Fruit fly (Drosophila melanogaster): ENCODE results near the gene CG32284.
A peak's percentile ranks its signal among the peaks of the same experiment; 100 is the strongest.

CG32284 gene

DNA sequence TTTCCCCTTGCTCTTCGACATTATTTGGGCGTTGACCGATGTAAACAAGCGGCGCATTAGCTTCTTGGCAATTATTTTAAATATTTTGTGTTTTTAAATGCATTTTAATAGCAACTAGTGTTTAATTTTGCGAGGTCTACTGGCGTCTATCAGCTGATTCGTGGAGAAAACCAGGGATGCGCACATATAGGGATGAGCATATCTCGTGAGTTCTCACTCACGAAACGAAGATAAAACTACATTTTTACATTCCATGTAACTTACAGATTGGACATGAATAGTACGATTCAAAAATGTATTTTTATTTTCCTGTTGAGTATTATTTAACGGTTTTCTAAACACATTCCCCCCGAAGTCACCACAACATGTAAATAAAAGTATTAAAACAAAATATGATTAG lies 11.0 kb downstream of the CG32284 start, which contains the start of gene CG14966 (continued):
- TF ChIP-seq bbx (GFP tag; IDR thresholded peaks at IDR 0.05; ENCODE audit: partially characterized antibody) = peak; percentile 96
- TF ChIP-seq CG12659 (GFP tag; optimal IDR thresholded peaks at IDR 0.05) = peak; percentile 62
- no peak for TF ChIP-seq Ssrp (tag; optimal IDR thresholded peaks at IDR 0.05)
- TF ChIP-seq Rfx (GFP tag; IDR thresholded peaks at IDR 0.05) = peak; percentile 73
- peak; percentile 88 for TF ChIP-seq sens (GFP tag)
- TF ChIP-seq Hey (tag; optimal IDR thresholded peaks at IDR 0.05) = no peak
- no peak for TF ChIP-seq CG15011 (GFP tag; optimal IDR thresholded peaks at IDR 0.05)
- TF ChIP-seq CG9932 (GFP tag; IDR thresholded peaks at IDR 0.05) = peak; percentile 78
- peak; percentile 33 for TF ChIP-seq fu2 (GFP tag; optimal IDR thresholded peaks at IDR 0.05)
- TF ChIP-seq Mes4 (GFP tag; optimal IDR thresholded peaks at IDR 0.05) = no peak
- peak; percentile 6 for TF ChIP-seq CG9817 (tag; optimal IDR thresholded peaks at IDR 0.05)
- TF ChIP-seq Six4 (GFP tag; optimal IDR thresholded peaks at IDR 0.05) = no peak
- peak; percentile 42 for TF ChIP-seq Dp (GFP tag; optimal IDR thresholded peaks at IDR 0.05)
- TF ChIP-seq CG9215 (GFP tag; IDR thresholded peaks at IDR 0.05) = no peak
- TF ChIP-seq Nf-YA (GFP tag; IDR thresholded peaks at IDR 0.05) = no peak
- TF ChIP-seq ERR (GFP tag; optimal IDR thresholded peaks at IDR 0.05) = peak; percentile 25
- TF ChIP-seq Hmr (GFP tag; optimal IDR thresholded peaks at IDR 0.05) = peak; percentile 27
- peak; percentile 42 for TF ChIP-seq CG30020 (tag; optimal IDR thresholded peaks at IDR 0.05)
- TF ChIP-seq CG11398 (GFP tag; optimal IDR thresholded peaks at IDR 0.05) = no peak
- no peak for TF ChIP-seq CG4730 (GFP tag; IDR thresholded peaks at IDR 0.05)
- TF ChIP-seq Fer3 (tag; optimal IDR thresholded peaks at IDR 0.05) = no peak
- no peak for TF ChIP-seq CG18764 (GFP tag; optimal IDR thresholded peaks at IDR 0.05)
- no peak for TF ChIP-seq lmd (GFP tag; IDR thresholded peaks at IDR 0.05)
- TF ChIP-seq trem (tag; optimal IDR thresholded peaks at IDR 0.05) = peak; percentile 76
- TF ChIP-seq slbo (GFP tag; IDR thresholded peaks at IDR 0.05) = peak; percentile 63; the same call in 1 of the 2 replicates
- no peak for TF ChIP-seq wek (GFP tag; optimal IDR thresholded peaks at IDR 0.05)
- no peak for TF ChIP-seq CG6689 (GFP tag; IDR thresholded peaks at IDR 0.05)
- TF ChIP-seq phol (tag; optimal IDR thresholded peaks at IDR 0.05) = peak; percentile 35
- peak; percentile 0 for TF ChIP-seq Camta (GFP tag; optimal IDR thresholded peaks at IDR 0.05)
- peak; percentile 97 for TF ChIP-seq MBD-R2 (GFP tag; IDR thresholded peaks at IDR 0.05)
- peak; percentile 38 for TF ChIP-seq Meics (GFP tag; optimal IDR thresholded peaks at IDR 0.05)
- no peak for TF ChIP-seq CG9609 (GFP tag; optimal IDR thresholded peaks at IDR 0.05)
- TF ChIP-seq CG1603 (tag; optimal IDR thresholded peaks at IDR 0.05) = peak; percentile 66
- no peak for TF ChIP-seq Sox102F (GFP tag; optimal IDR thresholded peaks at IDR 0.05)
- no peak for TF ChIP-seq toy (GFP tag; IDR thresholded peaks at IDR 0.05)
- no peak for TF ChIP-seq B-H1 (GFP tag; IDR thresholded peaks at IDR 0.05)
- peak; percentile 15 for TF ChIP-seq CG3995 (GFP tag; optimal IDR thresholded peaks at IDR 0.05)
- TF ChIP-seq Ets97D (GFP tag; optimal IDR thresholded peaks at IDR 0.05) = peak; percentile 67
- TF ChIP-seq Dref (GFP tag; IDR thresholded peaks at IDR 0.05) = 0 out of 2 replicates have a peak, but pooled peaks have one; percentile 36
- peak; percentile 90 for TF ChIP-seq BEAF-32 (GFP tag; optimal IDR thresholded peaks at IDR 0.05)
- peak; percentile 76 for TF ChIP-seq HLH4C (GFP tag; IDR thresholded peaks at IDR 0.05; ENCODE audit: partially characterized antibody)
- peak; percentile 1 for TF ChIP-seq PHDP (tag; optimal IDR thresholded peaks at IDR 0.05)
- peak; percentile 4 for TF ChIP-seq CG2678 (tag; optimal IDR thresholded peaks at IDR 0.05)
- TF ChIP-seq sug (tag; optimal IDR thresholded peaks at IDR 0.05) = peak; percentile 50
- peak; percentile 65 for TF ChIP-seq rib (GFP tag; IDR thresholded peaks at IDR 0.05)
- peak; percentile 91 for TF ChIP-seq CG42726 (GFP tag; IDR thresholded peaks at IDR 0.05; ENCODE audit: partially characterized antibody)
- peak; percentile 47 for TF ChIP-seq Mad (GFP tag; optimal IDR thresholded peaks at IDR 0.05)
- no peak for TF ChIP-seq CG4360 (GFP tag; IDR thresholded peaks at IDR 0.05)
- no peak for TF ChIP-seq CG6765 (GFP tag; optimal IDR thresholded peaks at IDR 0.05)
- TF ChIP-seq Xrp1 (GFP tag; IDR thresholded peaks at IDR 0.05) = no peak
- peak; percentile 36 for TF ChIP-seq Max (GFP tag; optimal IDR thresholded peaks at IDR 0.05)
- peak; percentile 5 for TF ChIP-seq CG10147 (GFP tag; optimal IDR thresholded peaks at IDR 0.05)

All from whole organism, embryonic.